Worm (Caenorhabditis elegans): ENCODE results near the gene acs-7.

DNA sequence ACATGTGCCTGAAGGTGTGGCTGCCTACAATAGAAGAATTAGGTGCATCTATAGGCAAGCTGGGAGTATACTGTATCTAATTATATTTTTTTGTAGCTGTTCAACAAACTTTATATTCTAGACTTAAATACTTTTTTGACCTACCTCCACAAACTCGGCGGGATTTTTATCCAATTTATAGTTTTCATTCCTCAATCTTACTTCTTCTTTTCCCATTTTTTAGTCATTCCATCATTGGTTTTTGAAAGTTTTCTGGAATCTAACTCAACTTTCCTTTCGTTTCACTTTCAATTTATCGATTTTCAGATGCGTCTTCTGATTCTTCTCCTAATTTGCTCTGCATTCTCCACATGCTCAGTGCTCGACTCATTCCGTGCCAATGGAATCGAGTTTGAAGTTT is 22.2 kb upstream of the acs-7 start, which contains the start of gene C01G6.3:
- TF ChIP-seq fos-1 (tag; optimal IDR thresholded peaks at IDR 0.05) = no peak
- no peak for TF ChIP-seq unc-62 (GFP tag; optimal IDR thresholded peaks at IDR 0.05)
- no peak for TF ChIP-seq egl-27 (tag; optimal IDR thresholded peaks at IDR 0.05)
- TF ChIP-seq lin-15B (tag; optimal IDR thresholded peaks at IDR 0.05) = no peak
- no peak for TF ChIP-seq ztf-4 (tag; optimal IDR thresholded peaks at IDR 0.05)
- no peak for TF ChIP-seq pha-4 (tag; optimal IDR thresholded peaks at IDR 0.05)
- no peak for TF ChIP-seq snpc-4 (tag; optimal IDR thresholded peaks at IDR 0.05)
- no peak for TF ChIP-seq elt-2 (tag; optimal IDR thresholded peaks at IDR 0.05)
- TF ChIP-seq pqm-1 (tag; optimal IDR thresholded peaks at IDR 0.05) = no peak
- TF ChIP-seq nhr-77 (tag; optimal IDR thresholded peaks at IDR 0.05) = no peak
